Fruit fly (Drosophila melanogaster): ENCODE results near the gene Polr3G.

Polr3G gene

dm6 chr3L:17400911-17401310, 26.0 kb downstream of the Polr3G start:
- TF ChIP-seq Dll (optimal IDR thresholded peaks at IDR 0.05) (no peak), psq (optimal IDR thresholded peaks at IDR 0.05) (no peak), pan (optimal IDR thresholded peaks at IDR 0.05) (no peak), usp (GFP tag; optimal IDR thresholded peaks at IDR 0.05) (no peak), CG8478 (optimal IDR thresholded peaks at IDR 0.05) (no peak), EcR (GFP tag; optimal IDR thresholded peaks at IDR 0.05) (no peak)

dm6 chr3L:17399014-17399413, 27.9 kb downstream of the Polr3G start:
- TF ChIP-seq EcR (GFP tag; optimal IDR thresholded peaks at IDR 0.05) (no peak), CG8478 (optimal IDR thresholded peaks at IDR 0.05) (no peak), usp (GFP tag; optimal IDR thresholded peaks at IDR 0.05) (no peak), Dll (optimal IDR thresholded peaks at IDR 0.05) (no peak), pan (optimal IDR thresholded peaks at IDR 0.05) (no peak)

dm6 chr3L:17394435-17395017, 32.4 kb downstream of the Polr3G start:
- TF ChIP-seq usp (GFP tag; optimal IDR thresholded peaks at IDR 0.05), result no peak
- TF ChIP-seq pan (optimal IDR thresholded peaks at IDR 0.05), result no peak
- no peak for TF ChIP-seq psq (optimal IDR thresholded peaks at IDR 0.05)
- TF ChIP-seq Dll (optimal IDR thresholded peaks at IDR 0.05), result no peak
- TF ChIP-seq CG8478 (optimal IDR thresholded peaks at IDR 0.05), result no peak
- no peak for TF ChIP-seq EcR (GFP tag; optimal IDR thresholded peaks at IDR 0.05)

dm6 chr3L:17393098-17393497, 33.8 kb downstream of the Polr3G start:
- TF ChIP-seq CG8478 (optimal IDR thresholded peaks at IDR 0.05) (no peak), pan (optimal IDR thresholded peaks at IDR 0.05) (no peak), Dll (optimal IDR thresholded peaks at IDR 0.05) (no peak), psq (optimal IDR thresholded peaks at IDR 0.05) (no peak), EcR (GFP tag; optimal IDR thresholded peaks at IDR 0.05) (no peak), usp (GFP tag; optimal IDR thresholded peaks at IDR 0.05) (no peak)

dm6 chr3L:17392412-17392811, 34.5 kb downstream of the Polr3G start:
- no peak for TF ChIP-seq pan (optimal IDR thresholded peaks at IDR 0.05)
- TF ChIP-seq usp (GFP tag; optimal IDR thresholded peaks at IDR 0.05), result no peak
- TF ChIP-seq EcR (GFP tag; optimal IDR thresholded peaks at IDR 0.05), result no peak
- TF ChIP-seq Dll (optimal IDR thresholded peaks at IDR 0.05), result no peak
- no peak for TF ChIP-seq CG8478 (optimal IDR thresholded peaks at IDR 0.05)
- no peak for TF ChIP-seq psq (optimal IDR thresholded peaks at IDR 0.05)

- TF ChIP-seq psq (optimal IDR thresholded peaks at IDR 0.05) (no peak), EcR (GFP tag; optimal IDR thresholded peaks at IDR 0.05) (no peak), CG8478 (optimal IDR thresholded peaks at IDR 0.05) (no peak), Dll (optimal IDR thresholded peaks at IDR 0.05) (no peak), pan (optimal IDR thresholded peaks at IDR 0.05) (no peak), usp (GFP tag; optimal IDR thresholded peaks at IDR 0.05) (no peak)
These were observed 35.8 kb downstream of the Polr3G start for dm6 chr3L:17391132-17391531.

dm6 chr3L:17388895-17389294, 38.0 kb downstream of the Polr3G start, which contains the start of gene CG13731:
Gene CG13731, minus strand, starts transcription at chr3L:17388956.
- TF ChIP-seq CG8478 (optimal IDR thresholded peaks at IDR 0.05), result no peak
- no peak for TF ChIP-seq psq (optimal IDR thresholded peaks at IDR 0.05)
- TF ChIP-seq pan (optimal IDR thresholded peaks at IDR 0.05), result no peak
- TF ChIP-seq Dll (optimal IDR thresholded peaks at IDR 0.05), result no peak
- TF ChIP-seq usp (GFP tag; optimal IDR thresholded peaks at IDR 0.05), result no peak
- no peak for TF ChIP-seq EcR (GFP tag; optimal IDR thresholded peaks at IDR 0.05)

- TF ChIP-seq EcR (GFP tag; optimal IDR thresholded peaks at IDR 0.05) (no peak), psq (optimal IDR thresholded peaks at IDR 0.05) (no peak), pan (optimal IDR thresholded peaks at IDR 0.05) (no peak), Dll (optimal IDR thresholded peaks at IDR 0.05) (no peak), usp (GFP tag; optimal IDR thresholded peaks at IDR 0.05) (no peak), CG8478 (optimal IDR thresholded peaks at IDR 0.05) (no peak)
These were observed 40.1 kb downstream of the Polr3G start for dm6 chr3L:17386612-17387382.

- no peak for TF ChIP-seq EcR (GFP tag; optimal IDR thresholded peaks at IDR 0.05)
- TF ChIP-seq psq (optimal IDR thresholded peaks at IDR 0.05), result no peak
- TF ChIP-seq usp (GFP tag; optimal IDR thresholded peaks at IDR 0.05), result no peak
- TF ChIP-seq pan (optimal IDR thresholded peaks at IDR 0.05), result no peak
- no peak for TF ChIP-seq Dll (optimal IDR thresholded peaks at IDR 0.05)
- no peak for TF ChIP-seq CG8478 (optimal IDR thresholded peaks at IDR 0.05)
These were observed 43.2 kb downstream of the Polr3G start for dm6 chr3L:17383714-17384113.

dm6 chr3L:17383285-17383684, 43.6 kb downstream of the Polr3G start:
- TF ChIP-seq EcR (GFP tag; optimal IDR thresholded peaks at IDR 0.05) (no peak), psq (optimal IDR thresholded peaks at IDR 0.05) (no peak), CG8478 (optimal IDR thresholded peaks at IDR 0.05) (no peak), usp (GFP tag; optimal IDR thresholded peaks at IDR 0.05) (no peak)

dm6 chr3L:17382628-17383027, 44.3 kb downstream of the Polr3G start, which contains the start of gene CG13728:
Gene CG13728, minus strand, starts transcription at chr3L:17382728.
- no peak for TF ChIP-seq Dll (optimal IDR thresholded peaks at IDR 0.05)
- no peak for TF ChIP-seq EcR (GFP tag; optimal IDR thresholded peaks at IDR 0.05)
- no peak for TF ChIP-seq psq (optimal IDR thresholded peaks at IDR 0.05)
- no peak for TF ChIP-seq usp (GFP tag; optimal IDR thresholded peaks at IDR 0.05)
- no peak for TF ChIP-seq pan (optimal IDR thresholded peaks at IDR 0.05)
- no peak for TF ChIP-seq CG8478 (optimal IDR thresholded peaks at IDR 0.05)

dm6 chr3L:17381990-17382389, 44.9 kb downstream of the Polr3G start:
- TF ChIP-seq usp (GFP tag; optimal IDR thresholded peaks at IDR 0.05) (no peak), Dll (optimal IDR thresholded peaks at IDR 0.05) (no peak), pan (optimal IDR thresholded peaks at IDR 0.05) (no peak), EcR (GFP tag; optimal IDR thresholded peaks at IDR 0.05) (no peak), psq (optimal IDR thresholded peaks at IDR 0.05) (no peak), CG8478 (optimal IDR thresholded peaks at IDR 0.05) (no peak)
